Fruit fly (Drosophila melanogaster) whole organism, pupa: ENCODE data around the gene Ccp84Ae.

Experiments
- CG12605 ChIP-seq: fragments of 200-800 bp; sonication (Bioruptor generic); IDR thresholded peaks from 2 replicates; pipeline ENCODE4 v1.3.6; 2022; ENCODE audit warnings: missing biosample characterization, missing genetic modification characterization
- CG15710 ChIP-seq: fragments of 200-800 bp; sonication (Bioruptor generic); optimal IDR thresholded peaks from 2 replicates; lab custom pipeline; 2018; ENCODE audit warnings: missing biosample characterization, mild to moderate bottlenecking, missing genetic modification characterization, moderate library complexity
- CG17806 ChIP-seq: fragments of 200-800 bp; sonication (Bioruptor generic); optimal IDR thresholded peaks from 2 replicates; lab custom pipeline; 2018; ENCODE audit warnings: missing biosample characterization, mild to moderate bottlenecking, missing genetic modification characterization, moderate library complexity
- CG34367 ChIP-seq: fragments of 200-800 bp; sonication (Bioruptor generic); optimal IDR thresholded peaks from 2 replicates; lab custom pipeline; 2018; ENCODE audit warnings: missing biosample characterization, mild to moderate bottlenecking, missing genetic modification characterization
- CG4496 ChIP-seq: fragments of 200-800 bp; sonication (Bioruptor generic); IDR thresholded peaks from 3 replicates; pipeline ENCODE4 v1.3.6; 2022; ENCODE audit warnings: missing biosample characterization, missing genetic modification characterization
- CG8159 ChIP-seq: fragments of 200-800 bp; sonication (Bioruptor generic); optimal IDR thresholded peaks from 3 replicates; lab custom pipeline; 2018; ENCODE audit warnings: missing biosample characterization, mild to moderate bottlenecking, missing genetic modification characterization, moderate library complexity
- D1 ChIP-seq: fragments of 200-800 bp; sonication (Bioruptor generic); optimal IDR thresholded peaks from 2 replicates; lab custom pipeline; 2018; ENCODE audit warnings: missing biosample characterization, mild to moderate bottlenecking, missing genetic modification characterization, moderate library complexity
- EcR ChIP-seq: fragments of 200-800 bp; sonication (Bioruptor generic); optimal IDR thresholded peaks from 3 replicates; lab custom pipeline; 2019; ENCODE audit warnings: missing biosample characterization, missing genetic modification characterization, mild to moderate bottlenecking, moderate library complexity, missing genetic modification reagents
- fd96Ca ChIP-seq: fragments of 200-800 bp; sonication (Bioruptor generic); IDR thresholded peaks from 3 replicates; pipeline ENCODE4 v1.3.6; 2022; ENCODE audit warnings: missing biosample characterization, missing genetic modification characterization
- rn ChIP-seq: fragments of 200-800 bp; sonication (Bioruptor generic); IDR thresholded peaks from 2 replicates; pipeline ENCODE4 v1.3.6; 2022; ENCODE audit warnings: missing biosample characterization, missing genetic modification characterization

DNA sequence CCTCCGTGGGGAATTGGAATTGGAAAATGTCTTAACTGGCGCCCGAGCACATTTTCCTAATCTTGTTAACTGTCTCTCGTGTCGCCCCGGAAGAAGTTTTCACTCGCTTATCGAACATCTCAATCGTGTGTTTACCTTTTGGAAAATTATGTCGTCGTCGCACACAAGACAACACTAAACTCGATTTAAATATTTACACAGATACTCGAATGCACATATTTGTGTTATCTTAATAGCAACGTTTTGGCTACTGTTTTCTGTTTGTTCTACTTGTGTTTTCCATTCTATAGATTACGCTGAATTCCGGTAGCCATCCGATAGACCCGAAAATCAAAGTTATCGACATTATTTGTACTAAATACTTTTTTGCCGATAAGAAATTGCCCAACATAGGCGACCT, 24.3 kb downstream of the Ccp84Ae start:
- no peak for TF ChIP-seq EcR (GFP tag; lab: Kevin White, UChicago)
- no peak for TF ChIP-seq CG34367 (tag; lab: Kevin White, UChicago)
- TF ChIP-seq CG15710 (tag; lab: Kevin White, UChicago): no peak
- TF ChIP-seq fd96Ca: no peak
- no peak for TF ChIP-seq CG8159 (tag; lab: Kevin White, UChicago)
- TF ChIP-seq CG4496 (GFP tag; lab: Robert Waterston, UW): no peak
- TF ChIP-seq CG12605 (GFP tag; lab: Robert Waterston, UW): no peak
- no peak for TF ChIP-seq rn (GFP tag; lab: Robert Waterston, UW)
- no peak for TF ChIP-seq CG17806 (tag; lab: Kevin White, UChicago)
- TF ChIP-seq D1: no peak
